Worm (Caenorhabditis elegans): Measurements from ENCODE around the gene T19C4.5.

T19C4.5 gene

DNA sequence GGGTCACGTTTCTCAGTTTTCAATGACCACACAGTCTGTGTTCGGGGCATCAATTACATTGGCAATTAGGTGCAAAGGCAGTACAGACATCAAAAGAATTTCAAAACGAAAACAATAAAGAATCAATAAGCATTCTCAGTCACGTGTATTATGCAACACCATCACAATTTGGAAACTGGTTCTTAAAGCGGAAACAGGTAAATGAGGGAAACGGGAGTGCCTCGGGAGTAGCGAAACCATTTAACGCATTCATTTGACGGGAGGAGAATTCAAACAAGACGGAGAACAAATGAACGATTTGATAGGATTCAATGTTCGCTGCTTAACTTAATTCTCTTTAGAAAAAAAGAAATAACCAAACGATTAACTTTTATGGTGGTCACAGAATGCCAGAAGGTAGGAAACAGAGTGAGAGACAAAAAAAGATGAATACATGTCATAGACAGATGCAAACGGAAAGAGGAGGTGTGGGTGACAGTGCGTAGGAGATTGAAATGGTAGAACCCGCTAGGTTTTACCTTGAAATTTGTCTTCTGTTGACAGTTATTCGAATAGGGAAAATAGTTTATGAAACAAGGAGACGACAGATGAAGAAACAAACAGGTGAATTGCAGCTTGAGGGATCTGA is 24.7 kb downstream of the T19C4.5 start:
- no peak for TF ChIP-seq B0310.2 (tag; optimal IDR thresholded peaks at IDR 0.05)
- no peak for TF ChIP-seq pes-1 (GFP tag; IDR thresholded peaks at IDR 0.05)
- no peak for TF ChIP-seq hnd-1 (tag; optimal IDR thresholded peaks at IDR 0.05)
- no peak for TF ChIP-seq flt-1 (GFP tag; IDR thresholded peaks at IDR 0.05)
- TF ChIP-seq hmg-4 (GFP tag; optimal IDR thresholded peaks at IDR 0.05) = no peak
- TF ChIP-seq ceh-13 (GFP tag; optimal IDR thresholded peaks at IDR 0.05) = no peak
- TF ChIP-seq hmbx-1 (tag; optimal IDR thresholded peaks at IDR 0.05) = no peak
- no peak for TF ChIP-seq aly-1 (tag; optimal IDR thresholded peaks at IDR 0.05)
- no peak for TF ChIP-seq ets-7 (tag; optimal IDR thresholded peaks at IDR 0.05)
- TF ChIP-seq tra-4 (tag; optimal IDR thresholded peaks at IDR 0.05) = no peak
- no peak for TF ChIP-seq ama-1 (optimal IDR thresholded peaks at IDR 0.05)
- TF ChIP-seq scrt-1 (GFP tag; IDR thresholded peaks at IDR 0.05) = no peak
- no peak for TF ChIP-seq ceh-36 (tag; optimal IDR thresholded peaks at IDR 0.05)
- TF ChIP-seq F13C5.2 (tag; optimal IDR thresholded peaks at IDR 0.05) = no peak
- TF ChIP-seq sea-1 (GFP tag; conservative IDR thresholded peaks at IDR 0.05) = no peak
- TF ChIP-seq tbx-11 (GFP tag; IDR thresholded peaks at IDR 0.05) = no peak

DNA sequence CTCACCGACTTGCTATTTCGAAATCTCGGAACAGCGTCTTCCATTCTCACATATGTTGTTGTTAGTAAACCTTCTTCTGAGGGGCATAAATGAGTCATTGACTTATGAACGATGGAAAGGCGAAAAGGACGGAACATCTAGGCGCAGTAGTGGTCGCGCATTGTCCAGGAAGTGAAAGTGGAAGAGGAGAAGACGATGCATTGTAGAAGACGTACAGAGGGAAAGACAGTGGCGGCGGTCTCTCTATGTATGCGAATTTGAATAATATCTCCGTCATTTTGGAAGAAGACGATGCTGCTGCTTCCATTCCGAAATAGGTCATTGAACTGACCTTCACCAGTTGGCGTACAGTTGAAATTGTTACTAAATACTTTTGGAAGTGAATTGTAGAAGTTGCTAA is 26.1 kb downstream of the T19C4.5 start:
- no peak for TF ChIP-seq hmbx-1 (tag; optimal IDR thresholded peaks at IDR 0.05)
- TF ChIP-seq tra-4 (tag; optimal IDR thresholded peaks at IDR 0.05) = no peak
- TF ChIP-seq ceh-36 (tag; optimal IDR thresholded peaks at IDR 0.05) = no peak
- TF ChIP-seq flt-1 (GFP tag; IDR thresholded peaks at IDR 0.05) = no peak
- no peak for TF ChIP-seq aly-1 (tag; optimal IDR thresholded peaks at IDR 0.05)

DNA sequence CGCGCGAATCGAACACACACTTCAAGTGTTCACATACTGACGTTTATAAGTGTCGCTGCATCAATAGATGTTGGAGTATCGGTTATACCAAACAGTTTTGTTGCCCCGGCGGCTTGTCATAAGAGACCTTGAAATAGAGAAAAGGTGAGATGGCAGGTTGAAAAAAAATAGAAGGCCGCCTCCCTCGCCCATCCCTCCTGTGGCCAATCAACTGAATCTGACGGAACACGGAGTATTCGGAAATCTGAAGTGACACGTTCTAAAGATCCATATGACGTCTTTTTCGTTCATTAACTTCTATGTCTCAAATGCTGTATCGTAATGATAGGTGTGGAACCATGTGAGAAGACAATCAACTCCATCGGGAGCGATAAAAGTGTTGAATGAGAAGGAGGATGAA is 27.5 kb downstream of the T19C4.5 start:
- TF ChIP-seq ama-1 (optimal IDR thresholded peaks at IDR 0.05) (no peak), hmbx-1 (tag; optimal IDR thresholded peaks at IDR 0.05) (no peak), flt-1 (GFP tag; IDR thresholded peaks at IDR 0.05) (no peak), ceh-36 (tag; optimal IDR thresholded peaks at IDR 0.05) (no peak), tra-4 (tag; optimal IDR thresholded peaks at IDR 0.05) (no peak), aly-1 (tag; optimal IDR thresholded peaks at IDR 0.05) (no peak), pes-1 (GFP tag; IDR thresholded peaks at IDR 0.05) (no peak), B0310.2 (tag; optimal IDR thresholded peaks at IDR 0.05) (no peak), sea-1 (GFP tag; conservative IDR thresholded peaks at IDR 0.05) (no peak), ets-7 (tag; optimal IDR thresholded peaks at IDR 0.05) (no peak), hnd-1 (tag; optimal IDR thresholded peaks at IDR 0.05) (no peak), tbx-37 (GFP tag; conservative IDR thresholded peaks at IDR 0.05) (no peak), F13C5.2 (tag; optimal IDR thresholded peaks at IDR 0.05) (no peak), scrt-1 (GFP tag; IDR thresholded peaks at IDR 0.05) (no peak), ceh-13 (GFP tag; optimal IDR thresholded peaks at IDR 0.05) (no peak), tbx-11 (GFP tag; IDR thresholded peaks at IDR 0.05) (no peak), hmg-4 (GFP tag; optimal IDR thresholded peaks at IDR 0.05) (no peak)

DNA sequence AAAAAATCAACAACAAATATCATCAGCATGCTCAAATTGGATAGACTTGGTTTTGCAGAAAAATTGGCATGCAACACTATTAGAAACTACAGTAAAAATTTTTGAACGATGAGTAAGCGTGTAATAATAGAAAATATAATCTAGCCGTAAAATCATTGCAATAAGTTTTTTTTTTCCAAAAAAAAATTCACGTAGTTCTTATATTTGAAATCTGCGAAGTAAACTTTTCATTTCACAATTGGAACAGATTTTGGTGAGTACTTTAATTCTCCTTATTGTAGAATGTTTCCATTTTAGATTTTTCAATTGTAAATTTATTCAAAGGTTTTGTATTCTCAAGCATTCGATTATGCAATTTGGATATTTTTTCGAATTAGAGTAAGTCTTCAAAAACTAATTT is 28.3 kb downstream of the T19C4.5 start, which contains the start of gene K10D6.3:
K10D6.3 (plus strand) TSS at position 301 of the 400 bp plus-strand sequence.
- TF ChIP-seq scrt-1 (GFP tag; IDR thresholded peaks at IDR 0.05) = no peak
- no peak for TF ChIP-seq ama-1 (optimal IDR thresholded peaks at IDR 0.05)
- TF ChIP-seq tbx-37 (GFP tag; conservative IDR thresholded peaks at IDR 0.05) = no peak
- TF ChIP-seq ceh-36 (tag; optimal IDR thresholded peaks at IDR 0.05) = no peak
- TF ChIP-seq pes-1 (GFP tag; IDR thresholded peaks at IDR 0.05) = no peak
- TF ChIP-seq B0310.2 (tag; optimal IDR thresholded peaks at IDR 0.05) = no peak
- no peak for TF ChIP-seq F13C5.2 (tag; optimal IDR thresholded peaks at IDR 0.05)
- no peak for TF ChIP-seq hmg-4 (GFP tag; optimal IDR thresholded peaks at IDR 0.05)
- no peak for TF ChIP-seq sea-1 (GFP tag; conservative IDR thresholded peaks at IDR 0.05)

DNA sequence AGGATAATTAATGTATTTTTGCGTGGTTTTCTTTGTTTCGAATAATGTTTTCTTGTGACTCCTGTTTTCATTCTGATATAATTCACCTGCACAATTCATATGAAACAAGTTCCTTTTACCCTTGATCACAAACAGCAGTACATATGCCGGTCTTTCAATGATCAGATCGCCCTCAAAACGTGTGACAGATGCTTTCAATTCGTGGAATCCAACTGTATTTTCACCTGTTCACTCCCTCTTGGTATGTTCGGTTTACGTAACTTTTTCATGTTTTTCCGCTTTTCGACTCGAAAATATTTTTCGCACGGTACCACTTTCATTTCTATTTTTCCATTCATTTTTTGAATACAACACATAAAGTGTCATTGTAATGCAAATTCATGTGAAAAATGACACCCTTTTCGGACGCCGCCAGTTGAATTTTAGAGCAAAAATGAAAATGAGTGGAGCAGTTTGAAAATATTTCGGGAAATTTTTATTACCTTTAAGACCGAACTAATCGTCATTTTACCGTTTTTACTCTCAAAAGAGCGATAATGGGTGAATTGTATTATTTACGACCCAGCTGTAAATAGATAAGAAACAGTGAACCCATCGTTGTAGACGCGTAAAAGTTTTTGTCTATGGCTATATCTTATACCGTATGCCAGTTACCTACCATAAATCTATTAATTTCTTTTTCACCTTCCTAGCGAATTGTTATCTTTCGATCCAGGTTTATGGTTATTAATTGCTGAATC is 30.0 kb downstream of the T19C4.5 start, which contains the start of gene K10D6.4:
K10D6.4 (plus strand) TSS at position 100 of the 740 bp plus-strand sequence.
- no peak for TF ChIP-seq flt-1 (GFP tag; IDR thresholded peaks at IDR 0.05)
- no peak for TF ChIP-seq ceh-13 (GFP tag; optimal IDR thresholded peaks at IDR 0.05)
- TF ChIP-seq ets-7 (tag; optimal IDR thresholded peaks at IDR 0.05) = no peak
- TF ChIP-seq hnd-1 (tag; optimal IDR thresholded peaks at IDR 0.05) = no peak
- TF ChIP-seq F13C5.2 (tag; optimal IDR thresholded peaks at IDR 0.05) = no peak
- TF ChIP-seq hmbx-1 (tag; optimal IDR thresholded peaks at IDR 0.05) = no peak
- TF ChIP-seq B0310.2 (tag; optimal IDR thresholded peaks at IDR 0.05) = no peak
- TF ChIP-seq tra-4 (tag; optimal IDR thresholded peaks at IDR 0.05) = no peak
- no peak for TF ChIP-seq pes-1 (GFP tag; IDR thresholded peaks at IDR 0.05)
- no peak for TF ChIP-seq scrt-1 (GFP tag; IDR thresholded peaks at IDR 0.05)
- no peak for TF ChIP-seq tbx-37 (GFP tag; conservative IDR thresholded peaks at IDR 0.05)
- TF ChIP-seq hmg-4 (GFP tag; optimal IDR thresholded peaks at IDR 0.05) = no peak
- TF ChIP-seq tbx-11 (GFP tag; IDR thresholded peaks at IDR 0.05) = no peak
- TF ChIP-seq ama-1 (optimal IDR thresholded peaks at IDR 0.05) = no peak
- no peak for TF ChIP-seq sea-1 (GFP tag; conservative IDR thresholded peaks at IDR 0.05)
- TF ChIP-seq ceh-36 (tag; optimal IDR thresholded peaks at IDR 0.05) = no peak
- no peak for TF ChIP-seq aly-1 (tag; optimal IDR thresholded peaks at IDR 0.05)

DNA sequence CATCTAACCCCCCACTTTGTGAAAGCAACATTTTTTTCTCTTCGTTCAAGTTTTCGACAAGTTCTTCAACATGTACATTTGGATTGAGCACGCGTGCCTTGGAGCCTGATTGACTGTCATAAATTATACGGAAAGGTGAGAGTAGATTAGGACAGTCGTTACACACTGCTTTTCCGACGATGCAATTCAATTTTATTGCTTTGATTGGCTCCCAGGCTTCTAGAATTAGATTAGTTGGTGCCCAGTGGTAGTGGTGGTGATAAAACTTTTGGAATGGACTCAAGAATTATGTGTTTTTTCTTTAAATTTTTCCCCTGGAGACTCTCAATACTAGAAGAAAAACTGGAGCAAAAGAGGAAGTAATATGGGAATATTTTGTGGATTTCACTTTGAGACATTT is 32.4 kb downstream of the T19C4.5 start:
- TF ChIP-seq ets-7 (tag; optimal IDR thresholded peaks at IDR 0.05) (no peak), tbx-11 (GFP tag; IDR thresholded peaks at IDR 0.05) (no peak), F13C5.2 (tag; optimal IDR thresholded peaks at IDR 0.05) (no peak), hnd-1 (tag; optimal IDR thresholded peaks at IDR 0.05) (no peak), B0310.2 (tag; optimal IDR thresholded peaks at IDR 0.05) (no peak), sea-1 (GFP tag; conservative IDR thresholded peaks at IDR 0.05) (no peak), pes-1 (GFP tag; IDR thresholded peaks at IDR 0.05) (no peak)

DNA sequence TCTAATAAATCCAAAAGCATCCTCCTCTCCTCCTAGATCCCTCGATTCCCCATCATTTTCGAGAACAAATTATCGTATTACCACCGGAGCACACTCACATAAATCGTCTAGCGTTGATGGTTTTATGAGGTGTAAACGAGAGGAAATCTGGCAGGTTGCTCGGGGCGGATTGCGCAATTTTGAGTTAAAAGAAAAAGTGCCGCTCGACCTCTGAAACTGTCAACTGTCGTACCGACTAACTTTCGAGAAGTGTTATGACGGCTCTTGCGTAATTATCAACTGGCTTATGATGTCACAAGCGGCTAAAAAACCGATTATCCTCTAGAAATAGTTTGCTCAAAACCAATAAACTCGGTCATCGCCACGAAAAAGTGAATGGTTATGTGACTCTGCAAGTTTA is 34.5 kb downstream of the T19C4.5 start:
- TF ChIP-seq flt-1 (GFP tag; IDR thresholded peaks at IDR 0.05) (no peak), ets-7 (tag; optimal IDR thresholded peaks at IDR 0.05) (no peak), ceh-36 (tag; optimal IDR thresholded peaks at IDR 0.05) (no peak), aly-1 (tag; optimal IDR thresholded peaks at IDR 0.05) (no peak), ama-1 (optimal IDR thresholded peaks at IDR 0.05) (no peak), B0310.2 (tag; optimal IDR thresholded peaks at IDR 0.05) (no peak), scrt-1 (GFP tag; IDR thresholded peaks at IDR 0.05) (no peak), ceh-13 (GFP tag; optimal IDR thresholded peaks at IDR 0.05) (no peak), tra-4 (tag; optimal IDR thresholded peaks at IDR 0.05) (no peak), pes-1 (GFP tag; IDR thresholded peaks at IDR 0.05) (no peak), hmbx-1 (tag; optimal IDR thresholded peaks at IDR 0.05) (no peak), hmg-4 (GFP tag; optimal IDR thresholded peaks at IDR 0.05) (no peak), sea-1 (GFP tag; conservative IDR thresholded peaks at IDR 0.05) (no peak)

All from whole organism, early embryonic.